Fruit fly (Drosophila melanogaster) Kc167 (cell line): ENCODE data around the gene Nhe2.

ENCODE experiments used
- psq ChIP-seq: fragments of >200 bp; optimal IDR thresholded peaks from 2 replicates; lab custom pipeline; 2017; ENCODE audit warnings: missing external identifiers
- ttk ChIP-seq: sonication (Bioruptor generic); optimal IDR thresholded peaks from 2 replicates; lab custom pipeline; 2017; ENCODE audit warnings: missing external identifiers

DNA sequence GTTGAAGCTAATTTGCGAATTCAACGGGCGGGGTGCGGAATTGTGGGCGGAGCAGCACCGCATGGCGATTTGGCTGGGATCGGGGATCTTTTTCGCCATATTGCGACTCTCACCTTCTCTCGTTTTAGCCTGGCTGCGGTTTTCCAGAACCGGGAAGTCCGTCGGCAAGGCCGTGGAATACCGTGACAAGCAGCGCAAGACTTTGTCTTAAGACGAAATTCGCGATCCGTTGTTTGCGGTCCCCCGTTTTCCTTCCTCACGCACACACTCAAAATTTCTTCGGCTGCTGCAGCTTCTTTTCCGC lies 74.8 kb downstream of the Nhe2 start:
- TF ChIP-seq ttk (lab: Kevin White, UChicago) (no peak), psq (lab: Kevin White, UChicago) (no peak)
